Fruit fly (Drosophila melanogaster) whole organism, embryonic: ENCODE results near the gene Neurochondrin.

Experiments used
- BEAF-32 ChIP-seq: fragments of 200-800 bp; sonication (Bioruptor generic); optimal IDR thresholded peaks from 3 replicates; lab custom pipeline; 2017; ENCODE audit warnings: missing biosample characterization, missing genetic modification characterization, mild to moderate bottlenecking, moderate library complexity, missing genetic modification reagents
- CG12236 ChIP-seq: fragments of 200-800 bp; sonication (Bioruptor generic); optimal IDR thresholded peaks from 2 replicates; lab custom pipeline; 2016; ENCODE audit warnings: missing biosample characterization, missing genetic modification characterization
- CG14710 ChIP-seq: fragments of 200-800 bp; sonication (Bioruptor generic); optimal IDR thresholded peaks from 3 replicates; lab custom pipeline; 2019; ENCODE audit warnings: missing biosample characterization, mild to moderate bottlenecking, missing genetic modification characterization, moderate library complexity
- CG15269 ChIP-seq: fragments of 200-800 bp; sonication (Bioruptor generic); optimal IDR thresholded peaks from 2 replicates; lab custom pipeline; 2018; ENCODE audit warnings: missing biosample characterization, mild to moderate bottlenecking, missing genetic modification characterization, moderate library complexity
- CG17385 ChIP-seq: fragments of 200-800 bp; sonication (Bioruptor generic); optimal IDR thresholded peaks from 3 replicates; lab custom pipeline; 2018; ENCODE audit warnings: missing biosample characterization, mild to moderate bottlenecking, missing genetic modification characterization
- CG18599 ChIP-seq: fragments of 200-800 bp; sonication (Bioruptor generic); optimal IDR thresholded peaks from 3 replicates; lab custom pipeline; 2017; ENCODE audit warnings: missing biosample characterization, missing genetic modification characterization, mild to moderate bottlenecking, moderate library complexity, missing genetic modification reagents
- CG2116 ChIP-seq: fragments of 200-800 bp; sonication (Bioruptor generic); optimal IDR thresholded peaks from 3 replicates; lab custom pipeline; 2018; ENCODE audit warnings: missing biosample characterization, mild to moderate bottlenecking, missing genetic modification characterization
- CG31224 ChIP-seq: fragments of 200-800 bp; sonication (Bioruptor generic); IDR thresholded peaks from 2 replicates; pipeline ENCODE4 v1.3.6; 2022; ENCODE audit warnings: missing biosample characterization, missing genetic modification characterization
- CG32532 ChIP-seq: fragments of 200-800 bp; sonication (Bioruptor generic); IDR thresholded peaks from 2 replicates; pipeline ENCODE4 v1.3.6; 2022; ENCODE audit warnings: missing biosample characterization, missing genetic modification characterization
- CG34224 ChIP-seq: fragments of 200-800 bp; sonication (Bioruptor generic); IDR thresholded peaks from 3 replicates; pipeline ENCODE4 v1.3.6; 2022; ENCODE audit warnings: missing biosample characterization, missing genetic modification characterization; ENCODE audit not compliant: partially characterized antibody
- CG3847 ChIP-seq: fragments of 200-800 bp; sonication (Bioruptor generic); IDR thresholded peaks from 2 replicates; pipeline ENCODE4 v1.3.6; 2022; ENCODE audit warnings: missing biosample characterization, missing genetic modification characterization
- CG43689 ChIP-seq: fragments of 200-800 bp; sonication (Bioruptor generic); IDR thresholded peaks from 2 replicates; pipeline ENCODE4 v1.3.6; 2022; ENCODE audit warnings: missing biosample characterization, missing genetic modification characterization
- CG4404 ChIP-seq: fragments of 200-800 bp; sonication (Bioruptor generic); IDR thresholded peaks from 2 replicates; pipeline ENCODE4 v1.3.6; 2022; ENCODE audit warnings: missing biosample characterization, missing genetic modification characterization
- CG4707 ChIP-seq: fragments of 200-800 bp; sonication (Bioruptor generic); optimal IDR thresholded peaks from 2 replicates; lab custom pipeline; 2018; ENCODE audit warnings: missing biosample characterization, mild to moderate bottlenecking, missing genetic modification characterization, moderate library complexity
- CG6683 ChIP-seq: fragments of 200-800 bp; sonication (Bioruptor generic); optimal IDR thresholded peaks from 2 replicates; lab custom pipeline; 2017; ENCODE audit warnings: missing biosample characterization, mild to moderate bottlenecking, missing genetic modification characterization, missing genetic modification reagents
- CG6689 ChIP-seq: fragments of 200-800 bp; sonication (Bioruptor generic); IDR thresholded peaks from 2 replicates; pipeline ENCODE4 v1.3.6; 2022; ENCODE audit warnings: missing biosample characterization, missing genetic modification characterization
- CG6765 ChIP-seq: fragments of 200-800 bp; sonication (Bioruptor generic); optimal IDR thresholded peaks from 3 replicates; lab custom pipeline; 2017; ENCODE audit warnings: missing biosample characterization, mild to moderate bottlenecking, missing genetic modification characterization
- CG7357 ChIP-seq: fragments of 200-800 bp; sonication (Bioruptor generic); IDR thresholded peaks from 3 replicates; pipeline ENCODE4 v1.3.6; 2022; ENCODE audit warnings: missing biosample characterization, missing genetic modification characterization
- CkIIα-i1 ChIP-seq: fragments of 200-800 bp; sonication (Bioruptor generic); IDR thresholded peaks from 2 replicates; pipeline ENCODE4 v1.3.6; 2022; ENCODE audit warnings: missing biosample characterization, missing genetic modification characterization
- D19A ChIP-seq: fragments of 200-800 bp; optimal IDR thresholded peaks from 3 replicates; lab custom pipeline; 2019; ENCODE audit warnings: missing biosample characterization, mild to moderate bottlenecking, missing genetic modification characterization, moderate library complexity
- D19B ChIP-seq: fragments of 200-800 bp; sonication (Bioruptor generic); optimal IDR thresholded peaks from 2 replicates; lab custom pipeline; 2017; ENCODE audit warnings: missing biosample characterization, mild to moderate bottlenecking, missing genetic modification characterization
- Doc3 ChIP-seq: fragments of 200-800 bp; sonication (Bioruptor generic); IDR thresholded peaks from 3 replicates; pipeline ENCODE4 v1.3.6; 2022; ENCODE audit warnings: missing biosample characterization, missing genetic modification characterization; ENCODE audit not compliant: partially characterized antibody
- ERR ChIP-seq: fragments of 200-800 bp; sonication (Bioruptor generic); optimal IDR thresholded peaks from 2 replicates; lab custom pipeline; 2016; ENCODE audit warnings: missing biosample characterization, missing genetic modification characterization
- Fer2 ChIP-seq: fragments of 200-800 bp; sonication (Bioruptor generic); optimal IDR thresholded peaks from 2 replicates; lab custom pipeline; 2018; ENCODE audit warnings: missing biosample characterization, mild to moderate bottlenecking, missing genetic modification characterization, moderate library complexity
- HLHmδ ChIP-seq: fragments of 200-800 bp; sonication (Bioruptor generic); optimal IDR thresholded peaks from 2 replicates; lab custom pipeline; 2018; ENCODE audit warnings: missing biosample characterization, mild to moderate bottlenecking, missing genetic modification characterization, moderate library complexity
- Kr ChIP-seq: fragments of 200-800 bp; sonication (Bioruptor generic); optimal IDR thresholded peaks from 2 replicates; lab custom pipeline; 2017; ENCODE audit warnings: missing biosample characterization, mild to moderate bottlenecking, missing genetic modification characterization
- MBD-R2 ChIP-seq: fragments of 200-800 bp; sonication (Bioruptor generic); IDR thresholded peaks from 2 replicates; pipeline ENCODE4 v1.3.6; 2022; ENCODE audit warnings: missing biosample characterization, missing genetic modification characterization
- Poxn ChIP-seq: fragments of 200-800 bp; sonication (Bioruptor generic); IDR thresholded peaks from 2 replicates; pipeline ENCODE4 v1.3.6; 2022; ENCODE audit warnings: missing biosample characterization, missing genetic modification characterization
- Ravus ChIP-seq: fragments of 200-800 bp; sonication (Bioruptor generic); IDR thresholded peaks from 2 replicates; pipeline ENCODE4 v1.3.6; 2022; ENCODE audit warnings: missing biosample characterization, missing genetic modification characterization
- Sin3A ChIP-seq: fragments of >200 bp; optimal IDR thresholded peaks from 2 replicates; lab custom pipeline; 2018
- ash1 ChIP-seq: fragments of 200-800 bp; sonication (Bioruptor generic); optimal IDR thresholded peaks from 2 replicates; lab custom pipeline; 2018; ENCODE audit warnings: missing biosample characterization, mild to moderate bottlenecking, missing genetic modification characterization
- cwo ChIP-seq: fragments of 200-800 bp; sonication (Bioruptor generic); optimal IDR thresholded peaks from 3 replicates; lab custom pipeline; 2017; ENCODE audit warnings: missing biosample characterization, missing genetic modification characterization, mild to moderate bottlenecking, moderate library complexity, missing genetic modification reagents
- ems ChIP-seq: fragments of 200-800 bp; sonication (Bioruptor generic); optimal IDR thresholded peaks from 3 replicates; lab custom pipeline; 2016; ENCODE audit warnings: missing biosample characterization, missing genetic modification characterization
- gsb-n ChIP-seq: fragments of 200-800 bp; sonication (Bioruptor generic); optimal IDR thresholded peaks from 3 replicates; lab custom pipeline; 2018; ENCODE audit warnings: missing biosample characterization, mild to moderate bottlenecking, missing genetic modification characterization
- h ChIP-seq: fragments of >200 bp; optimal IDR thresholded peaks from 2 replicates; lab custom pipeline; 2017
- her ChIP-seq: fragments of 200-800 bp; sonication (Bioruptor generic); optimal IDR thresholded peaks from 2 replicates; lab custom pipeline; 2016; ENCODE audit warnings: missing biosample characterization, missing genetic modification characterization
- knrl ChIP-seq: fragments of 200-800 bp; sonication (Bioruptor generic); IDR thresholded peaks from 3 replicates; pipeline ENCODE4 v1.3.6; 2022; ENCODE audit warnings: missing biosample characterization, missing genetic modification characterization; ENCODE audit not compliant: partially characterized antibody
- mam ChIP-seq: fragments of 200-800 bp; sonication (Bioruptor generic); optimal IDR thresholded peaks from 3 replicates; lab custom pipeline; 2016; ENCODE audit warnings: missing biosample characterization, missing genetic modification characterization
- mld ChIP-seq: fragments of 200-800 bp; sonication (Bioruptor generic); IDR thresholded peaks from 3 replicates; pipeline ENCODE4 v1.3.6; 2022; ENCODE audit warnings: missing biosample characterization, missing genetic modification characterization; ENCODE audit not compliant: partially characterized antibody
- nerfin-2 ChIP-seq: fragments of 200-800 bp; sonication (Bioruptor generic); IDR thresholded peaks from 2 replicates; pipeline ENCODE4 v1.3.6; 2022; ENCODE audit warnings: missing biosample characterization, missing genetic modification characterization; ENCODE audit not compliant: partially characterized antibody
- pb ChIP-seq: fragments of 200-800 bp; sonication (Bioruptor generic); optimal IDR thresholded peaks from 3 replicates; lab custom pipeline; 2016; ENCODE audit warnings: missing biosample characterization, missing genetic modification characterization
- phol ChIP-seq: fragments of 200-800 bp; sonication (Bioruptor generic); optimal IDR thresholded peaks from 3 replicates; lab custom pipeline; 2018; ENCODE audit warnings: missing biosample characterization, mild to moderate bottlenecking, missing genetic modification characterization, moderate library complexity
- pnt ChIP-seq: fragments of 200-800 bp; sonication (Bioruptor generic); optimal IDR thresholded peaks from 3 replicates; lab custom pipeline; 2016; ENCODE audit warnings: missing biosample characterization, missing genetic modification characterization
- salm ChIP-seq: fragments of 200-800 bp; sonication (Bioruptor generic); optimal IDR thresholded peaks from 2 replicates; lab custom pipeline; 2018; ENCODE audit warnings: missing biosample characterization, mild to moderate bottlenecking, missing genetic modification characterization
- sd ChIP-seq: fragments of 200-800 bp; sonication (Bioruptor generic); optimal IDR thresholded peaks from 3 replicates; lab custom pipeline; 2018; ENCODE audit warnings: missing biosample characterization, mild to moderate bottlenecking, missing genetic modification characterization, moderate library complexity
- sens-2 ChIP-seq: fragments of 200-800 bp; sonication (Bioruptor generic); IDR thresholded peaks from 2 replicates; pipeline ENCODE4 v1.3.6; 2022; ENCODE audit warnings: missing biosample characterization, missing genetic modification characterization
- sima ChIP-seq: fragments of 200-800 bp; sonication (Bioruptor generic); optimal IDR thresholded peaks from 2 replicates; lab custom pipeline; 2016; ENCODE audit warnings: missing biosample characterization, missing genetic modification characterization
- vfl ChIP-seq: fragments of 200-800 bp; sonication (Bioruptor generic); optimal IDR thresholded peaks from 2 replicates; lab custom pipeline; 2016; ENCODE audit warnings: missing biosample characterization, missing genetic modification characterization
- vvl ChIP-seq: fragments of 200-800 bp; sonication (Bioruptor generic); IDR thresholded peaks from 2 replicates; pipeline ENCODE4 v1.3.6; 2022; ENCODE audit warnings: missing biosample characterization, missing genetic modification characterization
- yki ChIP-seq: fragments of >200 bp; optimal IDR thresholded peaks from 3 replicates; lab custom pipeline; 2018

Neurochondrin gene

DNA sequence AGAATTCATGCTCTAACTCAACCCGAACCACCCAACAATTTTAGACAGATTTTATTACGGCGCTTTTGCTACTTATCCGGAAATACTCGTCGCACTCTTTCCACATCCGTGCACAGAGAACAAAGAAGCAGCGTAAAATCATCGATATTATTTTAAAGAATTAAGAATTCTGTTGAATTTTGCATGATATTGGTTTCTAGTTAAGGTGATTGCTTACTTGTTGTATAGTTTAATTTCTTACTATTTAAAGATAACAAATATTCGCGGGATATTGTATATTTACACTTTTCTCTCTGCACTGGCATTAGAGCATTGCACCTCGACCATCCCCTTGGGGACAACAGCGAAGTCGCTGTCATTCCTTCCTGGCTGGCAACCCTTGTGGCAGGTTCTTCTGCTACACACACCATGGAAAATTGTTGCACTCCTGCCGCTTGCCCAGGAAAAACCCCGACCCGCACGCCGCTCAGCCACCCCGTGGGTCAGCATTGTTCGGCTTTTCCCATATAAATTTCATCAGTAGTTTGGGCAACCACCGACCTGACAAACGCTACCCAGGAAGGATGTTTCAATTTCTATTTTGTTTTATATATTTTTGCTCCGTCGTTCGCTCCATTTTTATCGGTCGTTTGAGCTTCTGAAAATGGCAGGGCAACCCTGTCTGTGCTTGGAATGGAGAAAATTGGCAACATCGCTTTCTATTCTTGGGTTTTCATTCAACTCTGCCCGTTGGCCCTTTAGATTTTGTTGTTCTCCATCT lies 40.4 kb upstream of the Neurochondrin start (continued):
- TF ChIP-seq CG18599 (GFP tag; lab: Kevin White, UChicago) (peak; percentile 81), phol (peak; percentile 61), cwo (GFP tag; lab: Kevin White, UChicago) (peak; percentile 54), knrl (GFP tag; lab: Robert Waterston, UW) (no peak), CG7357 (GFP tag; lab: Robert Waterston, UW) (peak; percentile 46; the same call in 2 of the 3 replicates), HLHmδ (GFP tag; lab: Kevin White, UChicago) (no peak), mld (GFP tag; lab: Robert Waterston, UW) (no peak), gsb-n (tag; lab: Kevin White, UChicago) (peak; percentile 81), CG15269 (tag; lab: Kevin White, UChicago) (peak; percentile 49), MBD-R2 (GFP tag; lab: Robert Waterston, UW) (peak; percentile 42; the same call in 1 of the 2 replicates), ERR (no peak), CG34224 (GFP tag; lab: Robert Waterston, UW) (0 out of 3 replicates have a peak, but pooled peaks have one; percentile 13), pb (GFP tag; lab: Kevin White, UChicago) (no peak), nerfin-2 (GFP tag; lab: Robert Waterston, UW) (no peak), CG31224 (peak; percentile 28; the same call in 1 of the 2 replicates), CG32532 (GFP tag; lab: Robert Waterston, UW) (peak; percentile 42; the same call in 1 of the 2 replicates), pnt (GFP tag; lab: Kevin White, UChicago) (peak; percentile 63), yki (lab: Kevin White, UChicago) (no peak), salm (tag; lab: Kevin White, UChicago) (peak; percentile 44), sd (tag; lab: Kevin White, UChicago) (peak; percentile 13), CG2116 (GFP tag; lab: Kevin White, UChicago) (peak; percentile 33), ash1 (GFP tag; lab: Kevin White, UChicago) (no peak), Kr (GFP tag; lab: Kevin White, UChicago) (no peak), CG17385 (peak; percentile 68), ems (GFP tag; lab: Kevin White, UChicago) (peak; percentile 34), CG3847 (GFP tag; lab: Robert Waterston, UW) (0 out of 2 replicates have a peak, but pooled peaks have one; percentile 26), CG6689 (GFP tag; lab: Robert Waterston, UW) (peak; percentile 79), Doc3 (GFP tag; lab: Robert Waterston, UW) (no peak), D19B (GFP tag; lab: Kevin White, UChicago) (no peak), BEAF-32 (GFP tag; lab: Kevin White, UChicago) (no peak), mam (GFP tag; lab: Kevin White, UChicago) (peak; percentile 11), Sin3A (lab: Kevin White, UChicago) (no peak), CG12236 (GFP tag; lab: Kevin White, UChicago) (no peak), D19A (tag; lab: Kevin White, UChicago) (peak; percentile 65), CkIIα-i1 (GFP tag; lab: Robert Waterston, UW) (no peak), vfl (GFP tag; lab: Kevin White, UChicago) (peak; percentile 34), CG6765 (GFP tag; lab: Kevin White, UChicago) (no peak), CG4707 (GFP tag; lab: Kevin White, UChicago) (peak; percentile 40), CG4404 (GFP tag; lab: Robert Waterston, UW) (peak; percentile 34; the same call in 1 of the 2 replicates), Poxn (GFP tag; lab: Robert Waterston, UW) (no peak), Ravus (no peak), CG43689 (GFP tag; lab: Robert Waterston, UW) (0 out of 2 replicates have a peak, but pooled peaks have one; percentile 5), sima (GFP tag; lab: Kevin White, UChicago) (no peak), Fer2 (tag; lab: Kevin White, UChicago) (no peak), vvl (GFP tag; lab: Robert Waterston, UW) (peak; percentile 80), CG14710 (tag; lab: Kevin White, UChicago) (peak; percentile 67), her (no peak), h (lab: Kevin White, UChicago) (no peak), sens-2 (GFP tag; lab: Robert Waterston, UW) (peak; percentile 64), CG6683 (GFP tag; lab: Kevin White, UChicago) (peak; percentile 48)
